Fruit fly (Drosophila melanogaster) whole organism, prepupa: ENCODE results near the gene mRpL55.

ENCODE experiments used
- CG10631 ChIP-seq: fragments of 200-800 bp; sonication (Bioruptor generic); optimal IDR thresholded peaks from 2 replicates; lab custom pipeline; 2016; ENCODE audit warnings: missing biosample characterization, missing genetic modification characterization
- CG10669 ChIP-seq: fragments of 200-800 bp; sonication (Bioruptor generic); optimal IDR thresholded peaks from 3 replicates; lab custom pipeline; 2018; ENCODE audit warnings: missing biosample characterization, mild to moderate bottlenecking, missing genetic modification characterization, moderate library complexity
- CG11294 ChIP-seq: fragments of 200-800 bp; sonication (Bioruptor generic); IDR thresholded peaks from 2 replicates; pipeline ENCODE4 v1.3.6; 2022; ENCODE audit warnings: missing biosample characterization, missing genetic modification characterization
- CG11762 ChIP-seq: fragments of 200-800 bp; sonication (Bioruptor generic); optimal IDR thresholded peaks from 3 replicates; lab custom pipeline; 2016; ENCODE audit warnings: missing biosample characterization, missing genetic modification characterization; ENCODE audit not compliant: insufficient read depth
- CG11902 ChIP-seq: fragments of 200-800 bp; sonication (Bioruptor generic); optimal IDR thresholded peaks from 3 replicates; lab custom pipeline; 2016; ENCODE audit warnings: missing biosample characterization, missing genetic modification characterization
- CG15336 ChIP-seq: fragments of 200-800 bp; sonication (Bioruptor generic); IDR thresholded peaks from 2 replicates; pipeline ENCODE4 v1.3.6; 2022; ENCODE audit warnings: missing biosample characterization, missing genetic modification characterization
- CG16779 ChIP-seq: fragments of 200-800 bp; sonication (Bioruptor generic); optimal IDR thresholded peaks from 3 replicates; lab custom pipeline; 2017; ENCODE audit warnings: missing biosample characterization, mild to moderate bottlenecking, missing genetic modification characterization
- CG31627 ChIP-seq: fragments of 200-800 bp; sonication (Bioruptor generic); optimal IDR thresholded peaks from 3 replicates; lab custom pipeline; 2016; ENCODE audit warnings: missing biosample characterization, missing genetic modification characterization
- CG32006 ChIP-seq: fragments of 200-800 bp; sonication (Bioruptor generic); optimal IDR thresholded peaks from 3 replicates; lab custom pipeline; 2017; ENCODE audit warnings: missing biosample characterization, mild to moderate bottlenecking, missing genetic modification characterization
- CG34406 ChIP-seq: fragments of 200-800 bp; sonication (Bioruptor generic); optimal IDR thresholded peaks from 3 replicates; lab custom pipeline; 2016; ENCODE audit warnings: missing biosample characterization, missing genetic modification characterization
- CG3919 ChIP-seq: fragments of 200-800 bp; sonication (Bioruptor generic); optimal IDR thresholded peaks from 3 replicates; lab custom pipeline; 2016; ENCODE audit warnings: missing biosample characterization, missing genetic modification characterization
- CG4318 ChIP-seq: fragments of 200-800 bp; sonication (Bioruptor generic); optimal IDR thresholded peaks from 3 replicates; lab custom pipeline; 2017; ENCODE audit warnings: missing biosample characterization, mild to moderate bottlenecking, missing genetic modification characterization
- CG6276 ChIP-seq: fragments of 200-800 bp; sonication (Bioruptor generic); optimal IDR thresholded peaks from 2 replicates; lab custom pipeline; 2017; ENCODE audit warnings: missing biosample characterization, mild to moderate bottlenecking, missing genetic modification characterization
- CG6808 ChIP-seq: fragments of 200-800 bp; sonication (Bioruptor generic); optimal IDR thresholded peaks from 3 replicates; lab custom pipeline; 2017; ENCODE audit warnings: missing biosample characterization, missing genetic modification characterization, mild to moderate bottlenecking, moderate library complexity, missing genetic modification reagents
- CG8319 ChIP-seq: fragments of 200-800 bp; sonication (Bioruptor generic); optimal IDR thresholded peaks from 3 replicates; lab custom pipeline; 2016; ENCODE audit warnings: missing biosample characterization, missing genetic modification characterization
- CG8632 ChIP-seq: fragments of 200-800 bp; sonication (Bioruptor generic); optimal IDR thresholded peaks from 3 replicates; lab custom pipeline; 2016; ENCODE audit warnings: missing biosample characterization, missing genetic modification characterization
- CG9139 ChIP-seq: fragments of 200-800 bp; sonication (Bioruptor generic); optimal IDR thresholded peaks from 3 replicates; lab custom pipeline; 2017; ENCODE audit warnings: missing biosample characterization, mild to moderate bottlenecking, missing genetic modification characterization
- Eip75B ChIP-seq: fragments of 200-800 bp; sonication (Bioruptor generic); optimal IDR thresholded peaks from 3 replicates; lab custom pipeline; 2016; ENCODE audit warnings: missing biosample characterization, missing genetic modification characterization
- Eip78C ChIP-seq: fragments of 200-800 bp; sonication (Bioruptor generic); peaks from one replicate; lab custom pipeline; 2016; ENCODE audit warnings: missing biosample characterization, missing genetic modification characterization
- Eip93F ChIP-seq: fragments of 200-800 bp; sonication (Bioruptor generic); optimal IDR thresholded peaks from 2 replicates; lab custom pipeline; 2016; ENCODE audit warnings: missing biosample characterization, mild to moderate bottlenecking, missing genetic modification characterization
- Ets96B ChIP-seq: fragments of 200-800 bp; optimal IDR thresholded peaks from 2 replicates; lab custom pipeline; 2019; ENCODE audit warnings: missing biosample characterization, mild to moderate bottlenecking, missing genetic modification characterization, moderate library complexity
- Hr39 ChIP-seq: fragments of 200-800 bp; sonication (Bioruptor generic); optimal IDR thresholded peaks from 2 replicates; lab custom pipeline; 2016; ENCODE audit warnings: missing biosample characterization, missing genetic modification characterization
- Hr4 ChIP-seq: fragments of 200-800 bp; sonication (Bioruptor generic); optimal IDR thresholded peaks from 3 replicates; lab custom pipeline; 2016; ENCODE audit warnings: missing biosample characterization, missing genetic modification characterization
- Lpt ChIP-seq: fragments of 200-800 bp; sonication (Bioruptor generic); optimal IDR thresholded peaks from 3 replicates; lab custom pipeline; 2016; ENCODE audit warnings: missing biosample characterization, missing genetic modification characterization
- OdsH ChIP-seq: fragments of 200-800 bp; sonication (Bioruptor generic); optimal IDR thresholded peaks from 3 replicates; lab custom pipeline; 2016; ENCODE audit warnings: missing biosample characterization, missing genetic modification characterization
- Smox ChIP-seq: fragments of 200-800 bp; sonication (Bioruptor generic); optimal IDR thresholded peaks from 3 replicates; lab custom pipeline; 2016; ENCODE audit warnings: missing biosample characterization, missing genetic modification characterization
- Sox102F ChIP-seq: fragments of 200-800 bp; sonication (Bioruptor generic); optimal IDR thresholded peaks from 2 replicates; lab custom pipeline; 2016; ENCODE audit warnings: missing biosample characterization, mild to moderate bottlenecking, missing genetic modification characterization
- Sox14 ChIP-seq: fragments of 200-800 bp; sonication (Bioruptor generic); optimal IDR thresholded peaks from 3 replicates; lab custom pipeline; 2016; ENCODE audit warnings: missing biosample characterization, missing genetic modification characterization
- Sox15 ChIP-seq: fragments of 200-800 bp; sonication (Bioruptor generic); optimal IDR thresholded peaks from 3 replicates; lab custom pipeline; 2016; ENCODE audit warnings: missing biosample characterization, missing genetic modification characterization
- achi ChIP-seq: fragments of 200-800 bp; sonication (Bioruptor generic); optimal IDR thresholded peaks from 3 replicates; lab custom pipeline; 2016; ENCODE audit warnings: missing biosample characterization, missing genetic modification characterization
- cyc ChIP-seq: fragments of 200-800 bp; sonication (Bioruptor generic); optimal IDR thresholded peaks from 3 replicates; lab custom pipeline; 2016; ENCODE audit warnings: missing biosample characterization, missing genetic modification characterization
- dsx ChIP-seq: fragments of 200-800 bp; optimal IDR thresholded peaks from 3 replicates; lab custom pipeline; 2019; ENCODE audit warnings: missing biosample characterization, mild to moderate bottlenecking, missing genetic modification characterization, moderate library complexity; ENCODE audit not compliant: poor library complexity, severe bottlenecking
- eg ChIP-seq: fragments of 200-800 bp; sonication (Bioruptor generic); IDR thresholded peaks from 3 replicates; pipeline ENCODE4 v1.3.6; 2022; ENCODE audit warnings: missing biosample characterization, missing genetic modification characterization
- esn ChIP-seq: fragments of 200-800 bp; sonication (Bioruptor generic); optimal IDR thresholded peaks from 2 replicates; lab custom pipeline; 2016; ENCODE audit warnings: missing biosample characterization, mild to moderate bottlenecking, missing genetic modification characterization, moderate library complexity
- fd59A ChIP-seq: fragments of 200-800 bp; sonication (Bioruptor generic); optimal IDR thresholded peaks from 2 replicates; lab custom pipeline; 2017; ENCODE audit warnings: missing biosample characterization, mild to moderate bottlenecking, missing genetic modification characterization, missing genetic modification reagents
- fd85E ChIP-seq: fragments of 200-800 bp; sonication (Bioruptor generic); optimal IDR thresholded peaks from 3 replicates; lab custom pipeline; 2016; ENCODE audit warnings: missing biosample characterization, missing genetic modification characterization
- fkh ChIP-seq: fragments of 200-800 bp; sonication (Bioruptor generic); optimal IDR thresholded peaks from 3 replicates; lab custom pipeline; 2017; ENCODE audit warnings: missing biosample characterization, mild to moderate bottlenecking, missing genetic modification characterization, moderate library complexity
- lz ChIP-seq: fragments of 200-800 bp; sonication (Bioruptor generic); optimal IDR thresholded peaks from 3 replicates; lab custom pipeline; 2016; ENCODE audit warnings: missing biosample characterization, missing genetic modification characterization
- net ChIP-seq: fragments of 200-800 bp; sonication (Bioruptor generic); optimal IDR thresholded peaks from 3 replicates; lab custom pipeline; 2016; ENCODE audit warnings: missing biosample characterization, missing genetic modification characterization
- spab ChIP-seq: fragments of 200-800 bp; sonication (Bioruptor generic); optimal IDR thresholded peaks from 2 replicates; lab custom pipeline; 2017; ENCODE audit warnings: missing biosample characterization, mild to moderate bottlenecking, missing genetic modification characterization, missing genetic modification reagents
- svp ChIP-seq: fragments of 200-800 bp; sonication (Bioruptor generic); peaks from one replicate; lab custom pipeline; 2016; ENCODE audit warnings: missing biosample characterization, missing genetic modification characterization
- vri ChIP-seq: fragments of 200-800 bp; sonication (Bioruptor generic); optimal IDR thresholded peaks from 3 replicates; lab custom pipeline; 2016; ENCODE audit warnings: missing biosample characterization, mild to moderate bottlenecking, missing genetic modification characterization

mRpL55 gene

dm6 chr3R:19067876-19068406 lies 26.8 kb downstream of the mRpL55 start:
- no peak for TF ChIP-seq Sox102F (GFP tag; lab: Kevin White, UChicago)
- TF ChIP-seq CG11762 = no peak
- TF ChIP-seq fd59A (GFP tag; lab: Kevin White, UChicago) = no peak
- TF ChIP-seq fkh = peak; percentile 73
- no peak for TF ChIP-seq CG10631 (GFP tag; lab: Kevin White, UChicago)
- no peak for TF ChIP-seq CG34406 (GFP tag; lab: Kevin White, UChicago)
- TF ChIP-seq fd85E (GFP tag; lab: Kevin White, UChicago) = no peak
- TF ChIP-seq CG6276 (GFP tag; lab: Kevin White, UChicago) = no peak
- no peak for TF ChIP-seq CG11294 (GFP tag; lab: Robert Waterston, UW)
- no peak for TF ChIP-seq spab
- no peak for TF ChIP-seq CG6808 (GFP tag; lab: Kevin White, UChicago)
- TF ChIP-seq eg (GFP tag; lab: Robert Waterston, UW) = peak; percentile 26; the same call in 1 of the 3 replicates
- TF ChIP-seq net (GFP tag; lab: Kevin White, UChicago) = no peak
- TF ChIP-seq CG4318 (GFP tag; lab: Kevin White, UChicago) = no peak
- TF ChIP-seq Lpt (GFP tag; lab: Kevin White, UChicago) = no peak
- TF ChIP-seq svp (GFP tag; lab: Kevin White, UChicago) = peak; percentile 24
- TF ChIP-seq cyc (GFP tag; lab: Kevin White, UChicago) = no peak
- no peak for TF ChIP-seq CG31627 (GFP tag; lab: Kevin White, UChicago)
- no peak for TF ChIP-seq Eip78C (GFP tag; lab: Kevin White, UChicago)
- no peak for TF ChIP-seq CG10669
- no peak for TF ChIP-seq lz (GFP tag; lab: Kevin White, UChicago)
- no peak for TF ChIP-seq Eip75B (GFP tag; lab: Kevin White, UChicago)
- TF ChIP-seq Ets96B = no peak
- no peak for TF ChIP-seq esn (GFP tag; lab: Kevin White, UChicago)
- peak; percentile 0 for TF ChIP-seq Hr4
- no peak for TF ChIP-seq vri (GFP tag; lab: Kevin White, UChicago)
- no peak for TF ChIP-seq CG9139
- TF ChIP-seq CG3919 (GFP tag; lab: Kevin White, UChicago) = no peak
- no peak for TF ChIP-seq Sox15 (GFP tag; lab: Kevin White, UChicago)
- TF ChIP-seq Smox (GFP tag; lab: Kevin White, UChicago) = no peak
- TF ChIP-seq CG32006 (GFP tag; lab: Kevin White, UChicago) = no peak
- no peak for TF ChIP-seq CG8319 (GFP tag; lab: Kevin White, UChicago)
- no peak for TF ChIP-seq Hr39 (GFP tag; lab: Kevin White, UChicago)
- TF ChIP-seq Eip93F = no peak

DNA sequence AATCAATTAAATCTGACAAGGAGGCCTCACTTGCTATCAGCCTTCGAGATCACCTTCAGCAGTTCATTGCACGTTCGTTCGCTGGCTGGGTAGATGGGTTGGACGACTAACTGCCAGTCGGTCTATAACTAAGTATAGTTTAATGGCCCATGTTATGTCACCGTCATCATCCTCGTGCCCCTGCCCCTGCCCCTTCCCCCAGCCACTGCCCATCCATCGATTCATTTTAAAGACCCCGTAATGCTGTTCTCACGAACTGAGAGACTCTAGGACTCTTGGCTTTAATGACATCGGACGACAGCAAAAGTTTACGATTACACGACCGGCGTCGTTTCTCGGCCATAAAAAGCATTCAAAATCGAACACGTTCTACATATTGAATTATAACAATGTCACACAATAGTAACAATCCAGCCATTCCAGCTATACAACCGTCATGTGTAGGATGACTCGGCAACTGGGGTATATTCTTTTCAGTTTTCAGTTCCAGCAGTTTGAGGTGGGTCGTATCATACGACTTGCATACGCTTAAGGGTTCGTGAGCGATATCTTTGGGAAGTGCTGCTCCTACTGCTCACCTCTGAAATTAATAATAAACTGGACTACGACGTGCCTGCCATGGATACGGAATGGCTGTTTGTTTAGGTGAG lies 27.6 kb downstream of the mRpL55 start:
- no peak for TF ChIP-seq CG16779 (tag; lab: Kevin White, UChicago)
- no peak for TF ChIP-seq CG9139
- TF ChIP-seq dsx (GFP tag; lab: Kevin White, UChicago) = peak; percentile 69

- TF ChIP-seq vri (GFP tag; lab: Kevin White, UChicago) (peak; percentile 80), CG8632 (GFP tag; lab: Kevin White, UChicago) (no peak), CG11902 (GFP tag; lab: Kevin White, UChicago) (no peak), achi (GFP tag; lab: Kevin White, UChicago) (no peak), OdsH (GFP tag; lab: Kevin White, UChicago) (no peak), Sox14 (no peak), CG15336 (no peak)
Observed at dm6 chr3R:19065474-19065873, 29.2 kb downstream of the mRpL55 start.
